Fruit fly (Drosophila melanogaster) whole organism, embryonic: ENCODE measurements around the gene CG46458.

Experiments used
- Abd-B ChIP-seq: fragments of 200-800 bp; sonication (Bioruptor generic); optimal IDR thresholded peaks from 2 replicates; lab custom pipeline; 2018; ENCODE audit warnings: missing biosample characterization, mild to moderate bottlenecking, missing genetic modification characterization, moderate library complexity
- Atf6 ChIP-seq: fragments of 200-800 bp; sonication (Bioruptor generic); IDR thresholded peaks from 2 replicates; pipeline ENCODE4 v1.3.6; 2022; ENCODE audit warnings: missing biosample characterization, missing genetic modification characterization
- CG10979 ChIP-seq: fragments of 200-800 bp; sonication (Bioruptor generic); optimal IDR thresholded peaks from 2 replicates; lab custom pipeline; 2018; ENCODE audit warnings: missing biosample characterization, mild to moderate bottlenecking, missing genetic modification characterization, moderate library complexity
- CG11504 ChIP-seq: fragments of 200-800 bp; sonication (Bioruptor generic); optimal IDR thresholded peaks from 3 replicates; lab custom pipeline; 2019; ENCODE audit warnings: missing biosample characterization, mild to moderate bottlenecking, missing genetic modification characterization, moderate library complexity
- CG12236 ChIP-seq: fragments of 200-800 bp; sonication (Bioruptor generic); optimal IDR thresholded peaks from 2 replicates; lab custom pipeline; 2016; ENCODE audit warnings: missing biosample characterization, missing genetic modification characterization
- CG12769 ChIP-seq: fragments of 200-800 bp; sonication (Bioruptor generic); optimal IDR thresholded peaks from 2 replicates; lab custom pipeline; 2019; ENCODE audit warnings: missing biosample characterization, mild to moderate bottlenecking, missing genetic modification characterization, moderate library complexity
- CG13424 ChIP-seq: fragments of 200-800 bp; sonication (Bioruptor generic); optimal IDR thresholded peaks from 2 replicates; lab custom pipeline; 2019; ENCODE audit warnings: missing biosample characterization, mild to moderate bottlenecking, missing genetic modification characterization, moderate library complexity
- CG14710 ChIP-seq: fragments of 200-800 bp; sonication (Bioruptor generic); optimal IDR thresholded peaks from 3 replicates; lab custom pipeline; 2019; ENCODE audit warnings: missing biosample characterization, mild to moderate bottlenecking, missing genetic modification characterization, moderate library complexity
- CG1602 ChIP-seq: fragments of 200-800 bp; sonication (Bioruptor generic); optimal IDR thresholded peaks from 3 replicates; lab custom pipeline; 2016; ENCODE audit warnings: missing biosample characterization, missing genetic modification characterization
- CG1603 ChIP-seq: fragments of 200-800 bp; sonication (Bioruptor generic); optimal IDR thresholded peaks from 2 replicates; lab custom pipeline; 2019; ENCODE audit warnings: missing biosample characterization, mild to moderate bottlenecking, missing genetic modification characterization, moderate library complexity
- CG17361 ChIP-seq: fragments of 200-800 bp; sonication (Bioruptor generic); IDR thresholded peaks from 3 replicates; pipeline ENCODE4 v1.3.6; 2022; ENCODE audit warnings: missing biosample characterization, missing genetic modification characterization
- CG17385 ChIP-seq: fragments of 200-800 bp; sonication (Bioruptor generic); optimal IDR thresholded peaks from 3 replicates; lab custom pipeline; 2018; ENCODE audit warnings: missing biosample characterization, mild to moderate bottlenecking, missing genetic modification characterization
- CG17802 ChIP-seq: fragments of 200-800 bp; sonication (Bioruptor generic); optimal IDR thresholded peaks from 2 replicates; lab custom pipeline; 2018; ENCODE audit warnings: missing biosample characterization, mild to moderate bottlenecking, missing genetic modification characterization, moderate library complexity
- CG18262 ChIP-seq: fragments of 200-800 bp; optimal IDR thresholded peaks from 3 replicates; lab custom pipeline; 2019; ENCODE audit warnings: missing biosample characterization, mild to moderate bottlenecking, missing genetic modification characterization, moderate library complexity
- CG18599 ChIP-seq: fragments of 200-800 bp; sonication (Bioruptor generic); optimal IDR thresholded peaks from 3 replicates; lab custom pipeline; 2017; ENCODE audit warnings: missing biosample characterization, missing genetic modification characterization, mild to moderate bottlenecking, moderate library complexity, missing genetic modification reagents
- CG2678 ChIP-seq: fragments of 200-800 bp; sonication (Bioruptor generic); optimal IDR thresholded peaks from 3 replicates; lab custom pipeline; 2019; ENCODE audit warnings: missing biosample characterization, mild to moderate bottlenecking, missing genetic modification characterization, moderate library complexity
- CG2712 ChIP-seq: fragments of 200-800 bp; optimal IDR thresholded peaks from 3 replicates; lab custom pipeline; 2019; ENCODE audit warnings: missing biosample characterization, mild to moderate bottlenecking, missing genetic modification characterization, moderate library complexity
- CG30020 ChIP-seq: fragments of 200-800 bp; optimal IDR thresholded peaks from 2 replicates; lab custom pipeline; 2019; ENCODE audit warnings: missing biosample characterization, mild to moderate bottlenecking, missing genetic modification characterization, moderate library complexity
- CG4424 ChIP-seq: fragments of 200-800 bp; sonication (Bioruptor generic); optimal IDR thresholded peaks from 3 replicates; lab custom pipeline; 2016; ENCODE audit warnings: missing biosample characterization, missing genetic modification characterization
- CG7839 ChIP-seq: fragments of 200-800 bp; sonication (Bioruptor generic); optimal IDR thresholded peaks from 3 replicates; lab custom pipeline; 2018; ENCODE audit warnings: missing biosample characterization, mild to moderate bottlenecking, missing genetic modification characterization, moderate library complexity
- CG8388 ChIP-seq: fragments of 200-800 bp; sonication (Bioruptor generic); optimal IDR thresholded peaks from 2 replicates; lab custom pipeline; 2019; ENCODE audit warnings: missing biosample characterization, mild to moderate bottlenecking, missing genetic modification characterization, moderate library complexity
- Doc3 ChIP-seq: fragments of 200-800 bp; sonication (Bioruptor generic); IDR thresholded peaks from 3 replicates; pipeline ENCODE4 v1.3.6; 2022; ENCODE audit warnings: missing biosample characterization, missing genetic modification characterization; ENCODE audit not compliant: partially characterized antibody
- Drgx ChIP-seq: fragments of 200-800 bp; sonication (Bioruptor generic); IDR thresholded peaks from 2 replicates; pipeline ENCODE4 v1.3.6; 2022; ENCODE audit warnings: missing biosample characterization, missing genetic modification characterization
- HHEX ChIP-seq: fragments of 200-800 bp; sonication (Bioruptor generic); optimal IDR thresholded peaks from 3 replicates; lab custom pipeline; 2017; ENCODE audit warnings: missing biosample characterization, mild to moderate bottlenecking, missing genetic modification characterization, missing genetic modification reagents
- HmgZ ChIP-seq: fragments of 200-800 bp; sonication (Bioruptor generic); optimal IDR thresholded peaks from 2 replicates; lab custom pipeline; 2018; ENCODE audit warnings: missing biosample characterization, mild to moderate bottlenecking, missing genetic modification characterization
- Hr51 ChIP-seq, 2 experiments: fragments of 200-800 bp; sonication (Bioruptor generic); optimal IDR thresholded peaks; 2 replicates in 1 of 2; 3 replicates in 1 of 2; lab custom pipeline; 2016 to 2018; ENCODE audit warnings: missing biosample characterization in 2 of 2, missing genetic modification characterization in 2 of 2, mild to moderate bottlenecking in 1 of 2, moderate library complexity in 1 of 2
- Med ChIP-seq: fragments of 200-800 bp; sonication (Bioruptor generic); peaks from one replicate; lab custom pipeline; 2016; ENCODE audit warnings: missing biosample characterization, missing genetic modification characterization, mild to moderate bottlenecking, inconsistent platforms, moderate library complexity
- Oli ChIP-seq: fragments of 200-800 bp; sonication (Bioruptor generic); optimal IDR thresholded peaks from 2 replicates; lab custom pipeline; 2018; ENCODE audit warnings: missing biosample characterization, mild to moderate bottlenecking, missing genetic modification characterization, moderate library complexity
- Sox100B ChIP-seq: fragments of 200-800 bp; sonication (Bioruptor generic); optimal IDR thresholded peaks from 3 replicates; lab custom pipeline; 2018; ENCODE audit warnings: missing biosample characterization, mild to moderate bottlenecking, missing genetic modification characterization
- Sox102F ChIP-seq: fragments of 200-800 bp; sonication (Bioruptor generic); optimal IDR thresholded peaks from 2 replicates; lab custom pipeline; 2018; ENCODE audit warnings: missing biosample characterization, mild to moderate bottlenecking, missing genetic modification characterization, moderate library complexity
- bsh ChIP-seq, 2 experiments: fragments of 200-800 bp; sonication (Bioruptor generic); optimal IDR thresholded peaks; 2 replicates each; lab custom pipeline; 2017 to 2018; ENCODE audit warnings: mild to moderate bottlenecking in 2 of 2, missing biosample characterization in 2 of 2, missing genetic modification characterization in 2 of 2, moderate library complexity in 1 of 2
- corto ChIP-seq: fragments of 200-800 bp; sonication (Bioruptor generic); optimal IDR thresholded peaks from 2 replicates; lab custom pipeline; 2016; ENCODE audit warnings: missing biosample characterization, mild to moderate bottlenecking, missing genetic modification characterization, moderate library complexity
- disco-r ChIP-seq: fragments of 200-800 bp; sonication (Bioruptor generic); optimal IDR thresholded peaks from 2 replicates; lab custom pipeline; 2016; ENCODE audit warnings: missing biosample characterization, missing genetic modification characterization
- dmrt11E ChIP-seq: fragments of 200-800 bp; sonication (Bioruptor generic); optimal IDR thresholded peaks from 3 replicates; lab custom pipeline; 2018; ENCODE audit warnings: missing biosample characterization, mild to moderate bottlenecking, missing genetic modification characterization, moderate library complexity
- dmrt99B ChIP-seq: fragments of 200-800 bp; sonication (Bioruptor generic); optimal IDR thresholded peaks from 2 replicates; lab custom pipeline; 2018; ENCODE audit warnings: missing biosample characterization, mild to moderate bottlenecking, missing genetic modification characterization, moderate library complexity
- gem ChIP-seq: fragments of 200-800 bp; sonication (Bioruptor generic); optimal IDR thresholded peaks from 2 replicates; lab custom pipeline; 2019; ENCODE audit warnings: missing biosample characterization, mild to moderate bottlenecking, missing genetic modification characterization, moderate library complexity
- ham ChIP-seq: fragments of 200-800 bp; sonication (Bioruptor generic); IDR thresholded peaks from 2 replicates; pipeline ENCODE4 v1.3.6; 2022; ENCODE audit warnings: missing biosample characterization, missing genetic modification characterization
- lbe ChIP-seq: fragments of 200-800 bp; sonication (Bioruptor generic); optimal IDR thresholded peaks from 2 replicates; lab custom pipeline; 2016; ENCODE audit warnings: missing biosample characterization, mild to moderate bottlenecking, missing genetic modification characterization
- lola ChIP-seq, 3 experiments: fragments of >200 bp in 2 of 3; fragments of 200-800 bp in 1 of 3; sonication (Bioruptor generic) in 1 of 3; optimal IDR thresholded peaks; 2 replicates each; lab custom pipeline; 2017 to 2019; ENCODE audit warnings: missing biosample characterization in 3 of 3, missing genetic modification characterization in 3 of 3, mild to moderate bottlenecking in 1 of 3, moderate library complexity in 1 of 3
- nerfin-1 ChIP-seq: fragments of 200-800 bp; sonication (Bioruptor generic); optimal IDR thresholded peaks from 3 replicates; lab custom pipeline; 2019; ENCODE audit warnings: missing biosample characterization, mild to moderate bottlenecking, missing genetic modification characterization, moderate library complexity
- nmo ChIP-seq: fragments of 200-800 bp; sonication (Bioruptor generic); optimal IDR thresholded peaks from 2 replicates; lab custom pipeline; 2018; ENCODE audit warnings: missing biosample characterization, mild to moderate bottlenecking, missing genetic modification characterization, moderate library complexity
- phol ChIP-seq: fragments of 200-800 bp; sonication (Bioruptor generic); optimal IDR thresholded peaks from 3 replicates; lab custom pipeline; 2018; ENCODE audit warnings: missing biosample characterization, mild to moderate bottlenecking, missing genetic modification characterization, moderate library complexity
- sc ChIP-seq, 3 experiments: fragments of >200 bp in 2 of 3; fragments of 200-800 bp in 1 of 3; sonication (Bioruptor generic) in 1 of 3; optimal IDR thresholded peaks; 2 replicates in 2 of 3; 3 replicates in 1 of 3; lab custom pipeline; 2017; ENCODE audit warnings: mild to moderate bottlenecking in 1 of 3, missing biosample characterization in 1 of 3, missing genetic modification characterization in 1 of 3, missing genetic modification reagents in 1 of 3
- sens ChIP-seq: fragments of 200-800 bp; sonication (Bioruptor generic); peaks from one replicate; lab custom pipeline; 2016; ENCODE audit warnings: missing biosample characterization, missing genetic modification characterization
- vnd ChIP-seq: fragments of 200-800 bp; sonication (Bioruptor generic); IDR thresholded peaks from 3 replicates; pipeline ENCODE4 v1.3.6; 2022; ENCODE audit warnings: missing biosample characterization, missing genetic modification characterization; ENCODE audit not compliant: partially characterized antibody

CG46458 gene

DNA sequence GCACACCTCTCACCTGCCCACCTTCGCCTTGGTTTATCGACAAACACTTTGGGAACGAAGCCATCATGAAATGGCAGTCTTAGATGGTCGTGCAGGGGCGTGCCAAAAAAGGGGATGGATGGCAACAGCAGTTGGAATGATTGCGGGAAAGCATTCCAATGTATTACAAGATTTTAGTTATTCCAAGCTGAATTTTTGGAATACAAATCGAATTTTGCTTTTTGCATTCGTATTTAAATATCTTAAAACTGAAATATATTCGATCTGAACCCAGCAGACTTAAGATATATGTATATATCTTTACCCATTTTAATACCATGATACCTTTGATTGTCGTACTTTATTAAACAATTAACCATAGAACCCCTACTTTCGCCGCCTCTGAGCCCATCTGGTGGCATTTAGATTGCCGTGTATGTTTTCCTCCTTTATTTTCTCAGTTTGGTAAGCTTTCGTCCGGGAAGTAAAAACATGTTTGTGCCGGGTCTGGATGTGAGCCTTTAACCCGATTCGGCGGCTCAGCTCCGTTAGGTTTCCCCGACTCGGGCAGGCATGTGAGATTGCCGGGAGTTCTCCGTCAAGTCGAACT, 8.0 kb downstream of the CG46458 start:
- no peak for TF ChIP-seq CG1602
- peak; percentile 5 for TF ChIP-seq Abd-B (GFP tag; lab: Kevin White, UChicago)
- peak; percentile 33 for TF ChIP-seq CG18262 (tag; lab: Kevin White, UChicago)
- no peak for TF ChIP-seq Med (GFP tag; lab: Kevin White, UChicago)
- no peak for TF ChIP-seq HmgZ (tag; lab: Kevin White, UChicago)
- TF ChIP-seq CG17385 (GFP tag; lab: Kevin White, UChicago), result no peak
- TF ChIP-seq lola (GFP tag; optimal IDR thresholded peaks at IDR 0.05; lab: Kevin White, UChicago), result peak in 1 of 3 experiments; percentile 36
- TF ChIP-seq ham, result no peak
- peak; percentile 28 for TF ChIP-seq phol (tag; lab: Kevin White, UChicago)
- peak; percentile 21 for TF ChIP-seq CG14710 (tag; lab: Kevin White, UChicago)
- TF ChIP-seq Drgx (GFP tag; lab: Robert Waterston, UW), result 0 out of 2 replicates have a peak, but pooled peaks have one; percentile 23
- TF ChIP-seq CG18599 (GFP tag; lab: Kevin White, UChicago), result peak; percentile 4
- peak; percentile 38 for TF ChIP-seq CG2712 (tag; lab: Kevin White, UChicago)
- peak; percentile 6 for TF ChIP-seq CG7839 (tag; lab: Kevin White, UChicago)
- TF ChIP-seq sc (optimal IDR thresholded peaks at IDR 0.05; lab: Kevin White, UChicago), result no peak
- no peak for TF ChIP-seq sc (GFP tag; optimal IDR thresholded peaks at IDR 0.05; lab: Kevin White, UChicago)
- peak; percentile 57 for TF ChIP-seq sens (GFP tag; lab: Kevin White, UChicago)
- TF ChIP-seq Sox102F (GFP tag; lab: Kevin White, UChicago), result peak; percentile 28
- TF ChIP-seq CG12236, result no peak
- peak; percentile 32 for TF ChIP-seq gem (tag; lab: Kevin White, UChicago)
- peak; percentile 14 for TF ChIP-seq CG13424 (tag; lab: Kevin White, UChicago)
- no peak for TF ChIP-seq CG30020
- TF ChIP-seq CG1603, result peak; percentile 1
- TF ChIP-seq CG17802, result no peak
- peak; percentile 2 for TF ChIP-seq nerfin-1 (tag; lab: Kevin White, UChicago)
- peak; percentile 28 for TF ChIP-seq dmrt11E (tag; lab: Kevin White, UChicago)
- TF ChIP-seq CG4424 (GFP tag; lab: Kevin White, UChicago), result peak; percentile 28
- peak; percentile 33 for TF ChIP-seq Oli
- peak; percentile 35; the same call in 1 of the 3 replicates for TF ChIP-seq CG17361 (GFP tag; lab: Robert Waterston, UW)
- peak; percentile 11 for TF ChIP-seq corto (GFP tag; lab: Kevin White, UChicago)
- TF ChIP-seq Hr51 (GFP tag; optimal IDR thresholded peaks at IDR 0.05; lab: Kevin White, UChicago), result peak in 1 of 2 experiments; percentile 16
- peak; percentile 18 to 55 for TF ChIP-seq bsh (GFP tag; optimal IDR thresholded peaks at IDR 0.05; lab: Kevin White, UChicago)
- no peak for TF ChIP-seq HHEX (GFP tag; lab: Kevin White, UChicago)
- TF ChIP-seq CG11504 (tag; lab: Kevin White, UChicago), result peak; percentile 60
- TF ChIP-seq dmrt99B, result peak; percentile 22
- no peak for TF ChIP-seq Atf6 (GFP tag; lab: Robert Waterston, UW)
- no peak for TF ChIP-seq vnd (GFP tag; lab: Robert Waterston, UW)
- peak; percentile 8 for TF ChIP-seq lbe (GFP tag; lab: Kevin White, UChicago)
- TF ChIP-seq CG12769 (tag; lab: Kevin White, UChicago), result no peak
- TF ChIP-seq CG2678 (tag; lab: Kevin White, UChicago), result peak; percentile 12
- TF ChIP-seq Doc3 (GFP tag; lab: Robert Waterston, UW), result no peak
- peak; percentile 46 for TF ChIP-seq nmo (GFP tag; lab: Kevin White, UChicago)
- TF ChIP-seq Sox100B (GFP tag; lab: Kevin White, UChicago), result peak; percentile 18
- TF ChIP-seq CG8388 (GFP tag; lab: Kevin White, UChicago), result no peak
- no peak for TF ChIP-seq disco-r (GFP tag; lab: Kevin White, UChicago)
- TF ChIP-seq CG10979, result peak; percentile 30
